Fruit fly (Drosophila melanogaster) whole organism, prepupa: ENCODE measurements around the gene Pvr.

ENCODE experiments used
- Blimp-1 ChIP-seq: fragments of 200-800 bp; sonication (Bioruptor generic); optimal IDR thresholded peaks from 3 replicates; lab custom pipeline; 2017; ENCODE audit warnings: missing biosample characterization, missing genetic modification characterization, mild to moderate bottlenecking, moderate library complexity, missing genetic modification reagents
- CG11294 ChIP-seq: fragments of 200-800 bp; sonication (Bioruptor generic); IDR thresholded peaks from 2 replicates; pipeline ENCODE4 v1.3.6; 2022; ENCODE audit warnings: missing biosample characterization, missing genetic modification characterization
- CG11762 ChIP-seq: fragments of 200-800 bp; sonication (Bioruptor generic); optimal IDR thresholded peaks from 3 replicates; lab custom pipeline; 2016; ENCODE audit warnings: missing biosample characterization, missing genetic modification characterization; ENCODE audit not compliant: insufficient read depth
- CG15336 ChIP-seq: fragments of 200-800 bp; sonication (Bioruptor generic); IDR thresholded peaks from 2 replicates; pipeline ENCODE4 v1.3.6; 2022; ENCODE audit warnings: missing biosample characterization, missing genetic modification characterization
- CG1621 ChIP-seq: fragments of 200-800 bp; sonication (Bioruptor generic); optimal IDR thresholded peaks from 3 replicates; lab custom pipeline; 2018; ENCODE audit warnings: missing biosample characterization, mild to moderate bottlenecking, missing genetic modification characterization
- CG34406 ChIP-seq: fragments of 200-800 bp; sonication (Bioruptor generic); optimal IDR thresholded peaks from 3 replicates; lab custom pipeline; 2016; ENCODE audit warnings: missing biosample characterization, missing genetic modification characterization
- CG3919 ChIP-seq: fragments of 200-800 bp; sonication (Bioruptor generic); optimal IDR thresholded peaks from 3 replicates; lab custom pipeline; 2016; ENCODE audit warnings: missing biosample characterization, missing genetic modification characterization
- CG4318 ChIP-seq: fragments of 200-800 bp; sonication (Bioruptor generic); optimal IDR thresholded peaks from 3 replicates; lab custom pipeline; 2017; ENCODE audit warnings: missing biosample characterization, mild to moderate bottlenecking, missing genetic modification characterization
- CG6163 ChIP-seq: fragments of 200-800 bp; sonication (Bioruptor generic); IDR thresholded peaks from 3 replicates; pipeline ENCODE4 v1.3.6; 2022; ENCODE audit warnings: missing biosample characterization, missing genetic modification characterization
- CG6276 ChIP-seq: fragments of 200-800 bp; sonication (Bioruptor generic); optimal IDR thresholded peaks from 2 replicates; lab custom pipeline; 2017; ENCODE audit warnings: missing biosample characterization, mild to moderate bottlenecking, missing genetic modification characterization
- CG6792 ChIP-seq: fragments of 200-800 bp; sonication (Bioruptor generic); optimal IDR thresholded peaks from 3 replicates; lab custom pipeline; 2016; ENCODE audit warnings: missing biosample characterization, missing genetic modification characterization
- CG6854 ChIP-seq: fragments of 200-800 bp; sonication (Bioruptor generic); optimal IDR thresholded peaks from 2 replicates; lab custom pipeline; 2017; ENCODE audit warnings: missing biosample characterization, mild to moderate bottlenecking, missing genetic modification characterization
- CG7368 ChIP-seq: fragments of 200-800 bp; sonication (Bioruptor generic); optimal IDR thresholded peaks from 3 replicates; lab custom pipeline; 2016; ENCODE audit warnings: missing biosample characterization, missing genetic modification characterization
- CG8119 ChIP-seq: fragments of 200-800 bp; sonication (Bioruptor generic); IDR thresholded peaks from 3 replicates; pipeline ENCODE4 v1.3.6; 2022; ENCODE audit warnings: missing biosample characterization, missing genetic modification characterization
- CG9139 ChIP-seq: fragments of 200-800 bp; sonication (Bioruptor generic); optimal IDR thresholded peaks from 3 replicates; lab custom pipeline; 2017; ENCODE audit warnings: missing biosample characterization, mild to moderate bottlenecking, missing genetic modification characterization
- Eip75B ChIP-seq: fragments of 200-800 bp; sonication (Bioruptor generic); optimal IDR thresholded peaks from 3 replicates; lab custom pipeline; 2016; ENCODE audit warnings: missing biosample characterization, missing genetic modification characterization
- Eip78C ChIP-seq: fragments of 200-800 bp; sonication (Bioruptor generic); peaks from one replicate; lab custom pipeline; 2016; ENCODE audit warnings: missing biosample characterization, missing genetic modification characterization
- Eip93F ChIP-seq: fragments of 200-800 bp; sonication (Bioruptor generic); optimal IDR thresholded peaks from 2 replicates; lab custom pipeline; 2016; ENCODE audit warnings: missing biosample characterization, mild to moderate bottlenecking, missing genetic modification characterization
- Ets21C ChIP-seq: fragments of 200-800 bp; sonication (Bioruptor generic); optimal IDR thresholded peaks from 3 replicates; lab custom pipeline; 2016; ENCODE audit warnings: missing biosample characterization, missing genetic modification characterization
- Ets96B ChIP-seq: fragments of 200-800 bp; optimal IDR thresholded peaks from 2 replicates; lab custom pipeline; 2019; ENCODE audit warnings: missing biosample characterization, mild to moderate bottlenecking, missing genetic modification characterization, moderate library complexity
- Gug ChIP-seq: fragments of 200-800 bp; sonication (Bioruptor generic); IDR thresholded peaks from 2 replicates; pipeline ENCODE4 v1.3.6; 2022; ENCODE audit warnings: missing biosample characterization, missing genetic modification characterization
- Hr38 ChIP-seq: sonication (Bioruptor generic); optimal IDR thresholded peaks from 2 replicates; lab custom pipeline; 2016; ENCODE audit warnings: missing biosample characterization, missing genetic modification characterization
- Met ChIP-seq: fragments of 200-800 bp; sonication (Bioruptor generic); optimal IDR thresholded peaks from 3 replicates; lab custom pipeline; 2016; ENCODE audit warnings: missing biosample characterization, missing genetic modification characterization
- OdsH ChIP-seq: fragments of 200-800 bp; sonication (Bioruptor generic); optimal IDR thresholded peaks from 3 replicates; lab custom pipeline; 2016; ENCODE audit warnings: missing biosample characterization, missing genetic modification characterization
- Smox ChIP-seq: fragments of 200-800 bp; sonication (Bioruptor generic); optimal IDR thresholded peaks from 3 replicates; lab custom pipeline; 2016; ENCODE audit warnings: missing biosample characterization, missing genetic modification characterization
- Sox102F ChIP-seq: fragments of 200-800 bp; sonication (Bioruptor generic); optimal IDR thresholded peaks from 2 replicates; lab custom pipeline; 2016; ENCODE audit warnings: missing biosample characterization, mild to moderate bottlenecking, missing genetic modification characterization
- Sox14 ChIP-seq: fragments of 200-800 bp; sonication (Bioruptor generic); optimal IDR thresholded peaks from 3 replicates; lab custom pipeline; 2016; ENCODE audit warnings: missing biosample characterization, missing genetic modification characterization
- Sox15 ChIP-seq: fragments of 200-800 bp; sonication (Bioruptor generic); optimal IDR thresholded peaks from 3 replicates; lab custom pipeline; 2016; ENCODE audit warnings: missing biosample characterization, missing genetic modification characterization
- achi ChIP-seq: fragments of 200-800 bp; sonication (Bioruptor generic); optimal IDR thresholded peaks from 3 replicates; lab custom pipeline; 2016; ENCODE audit warnings: missing biosample characterization, missing genetic modification characterization
- acj6 ChIP-seq: fragments of 200-800 bp; sonication (Bioruptor generic); optimal IDR thresholded peaks from 3 replicates; lab custom pipeline; 2016; ENCODE audit warnings: missing biosample characterization, missing genetic modification characterization
- dac ChIP-seq: fragments of 200-800 bp; sonication (Bioruptor generic); optimal IDR thresholded peaks from 2 replicates; lab custom pipeline; 2017; ENCODE audit warnings: missing biosample characterization, mild to moderate bottlenecking, missing genetic modification characterization
- dsx ChIP-seq: fragments of 200-800 bp; optimal IDR thresholded peaks from 3 replicates; lab custom pipeline; 2019; ENCODE audit warnings: missing biosample characterization, mild to moderate bottlenecking, missing genetic modification characterization, moderate library complexity; ENCODE audit not compliant: poor library complexity, severe bottlenecking
- eg ChIP-seq: fragments of 200-800 bp; sonication (Bioruptor generic); IDR thresholded peaks from 3 replicates; pipeline ENCODE4 v1.3.6; 2022; ENCODE audit warnings: missing biosample characterization, missing genetic modification characterization
- esn ChIP-seq: fragments of 200-800 bp; sonication (Bioruptor generic); optimal IDR thresholded peaks from 2 replicates; lab custom pipeline; 2016; ENCODE audit warnings: missing biosample characterization, mild to moderate bottlenecking, missing genetic modification characterization, moderate library complexity
- fd59A ChIP-seq: fragments of 200-800 bp; sonication (Bioruptor generic); optimal IDR thresholded peaks from 2 replicates; lab custom pipeline; 2017; ENCODE audit warnings: missing biosample characterization, mild to moderate bottlenecking, missing genetic modification characterization, missing genetic modification reagents
- fd85E ChIP-seq: fragments of 200-800 bp; sonication (Bioruptor generic); optimal IDR thresholded peaks from 3 replicates; lab custom pipeline; 2016; ENCODE audit warnings: missing biosample characterization, missing genetic modification characterization
- fkh ChIP-seq: fragments of 200-800 bp; sonication (Bioruptor generic); optimal IDR thresholded peaks from 3 replicates; lab custom pipeline; 2017; ENCODE audit warnings: missing biosample characterization, mild to moderate bottlenecking, missing genetic modification characterization, moderate library complexity
- lz ChIP-seq: fragments of 200-800 bp; sonication (Bioruptor generic); optimal IDR thresholded peaks from 3 replicates; lab custom pipeline; 2016; ENCODE audit warnings: missing biosample characterization, missing genetic modification characterization
- net ChIP-seq: fragments of 200-800 bp; sonication (Bioruptor generic); optimal IDR thresholded peaks from 3 replicates; lab custom pipeline; 2016; ENCODE audit warnings: missing biosample characterization, missing genetic modification characterization
- pdm3 ChIP-seq: fragments of 200-800 bp; sonication (Bioruptor generic); optimal IDR thresholded peaks from 3 replicates; lab custom pipeline; 2016; ENCODE audit warnings: missing biosample characterization, missing genetic modification characterization
- salr ChIP-seq, 2 experiments: fragments of 200-800 bp; sonication (Bioruptor generic); optimal IDR thresholded peaks; 3 replicates each; lab custom pipeline; 2016 to 2018; ENCODE audit warnings: missing biosample characterization in 2 of 2, missing genetic modification characterization in 2 of 2, mild to moderate bottlenecking in 1 of 2
- spab ChIP-seq: fragments of 200-800 bp; sonication (Bioruptor generic); optimal IDR thresholded peaks from 2 replicates; lab custom pipeline; 2017; ENCODE audit warnings: missing biosample characterization, mild to moderate bottlenecking, missing genetic modification characterization, missing genetic modification reagents
- svp ChIP-seq: fragments of 200-800 bp; sonication (Bioruptor generic); peaks from one replicate; lab custom pipeline; 2016; ENCODE audit warnings: missing biosample characterization, missing genetic modification characterization

Pvr gene

dm6 chr2L:8266145-8266544 is 26.5 kb upstream of the Pvr start (continued):
- TF ChIP-seq CG6163 (GFP tag; lab: Robert Waterston, UW) = peak; percentile 72; the same call in 2 of the 3 replicates
- peak; percentile 50; the same call in 1 of the 2 replicates for TF ChIP-seq Gug (GFP tag; lab: Robert Waterston, UW)
- peak; percentile 80 for TF ChIP-seq achi (GFP tag; lab: Kevin White, UChicago)
- TF ChIP-seq fkh (GFP tag; lab: Kevin White, UChicago) = no peak
- peak; percentile 76 for TF ChIP-seq CG11762 (GFP tag; lab: Kevin White, UChicago)
- peak; percentile 68 for TF ChIP-seq fd59A (GFP tag; lab: Kevin White, UChicago)
- peak; percentile 57 for TF ChIP-seq Ets96B
- TF ChIP-seq Sox102F (GFP tag; lab: Kevin White, UChicago) = no peak
- TF ChIP-seq acj6 (GFP tag; lab: Kevin White, UChicago) = peak; percentile 49
- peak; percentile 36 for TF ChIP-seq Smox (GFP tag; lab: Kevin White, UChicago)
- no peak for TF ChIP-seq CG6854 (GFP tag; lab: Kevin White, UChicago)
- TF ChIP-seq net (GFP tag; lab: Kevin White, UChicago) = peak; percentile 83
- TF ChIP-seq Sox15 (GFP tag; lab: Kevin White, UChicago) = peak; percentile 53

- TF ChIP-seq Ets21C (GFP tag; lab: Kevin White, UChicago) = no peak
- TF ChIP-seq CG6276 = no peak
- no peak for TF ChIP-seq CG4318 (GFP tag; lab: Kevin White, UChicago)
- TF ChIP-seq CG6792 (GFP tag; lab: Kevin White, UChicago) = no peak
- no peak for TF ChIP-seq CG9139
- TF ChIP-seq Blimp-1 (GFP tag; lab: Kevin White, UChicago) = no peak
- TF ChIP-seq eg = 0 out of 3 replicates have a peak, but pooled peaks have one; percentile 18
Measured at dm6 chr2L:8257401-8258266, 18.0 kb upstream of the Pvr start, which contains the start of gene CG8086. TSS of gene CG8086 (minus strand) at chr2L:8257502.

- no peak for TF ChIP-seq CG6792 (GFP tag; lab: Kevin White, UChicago)
- no peak for TF ChIP-seq CG9139
- no peak for TF ChIP-seq CG1621 (tag; lab: Kevin White, UChicago)
- TF ChIP-seq achi (GFP tag; lab: Kevin White, UChicago) = peak; percentile 21
- TF ChIP-seq esn = no peak
- peak; percentile 67 for TF ChIP-seq svp (GFP tag; lab: Kevin White, UChicago)
- TF ChIP-seq OdsH (GFP tag; lab: Kevin White, UChicago) = no peak
- TF ChIP-seq fd85E (GFP tag; lab: Kevin White, UChicago) = no peak
- TF ChIP-seq CG4318 (GFP tag; lab: Kevin White, UChicago) = no peak
- peak; percentile 20; the same call in 1 of the 2 replicates for TF ChIP-seq CG11294 (GFP tag; lab: Robert Waterston, UW)
- no peak for TF ChIP-seq spab (GFP tag; lab: Kevin White, UChicago)
- TF ChIP-seq CG3919 (GFP tag; lab: Kevin White, UChicago) = no peak
- TF ChIP-seq CG6276 = no peak
- TF ChIP-seq CG6854 (GFP tag; lab: Kevin White, UChicago) = no peak
- no peak for TF ChIP-seq Eip78C
- no peak for TF ChIP-seq Eip75B
- TF ChIP-seq Sox15 (GFP tag; lab: Kevin White, UChicago) = no peak
- no peak for TF ChIP-seq Eip93F
- peak; percentile 27 for TF ChIP-seq Met (GFP tag; lab: Kevin White, UChicago)
- TF ChIP-seq dsx = no peak
- no peak for TF ChIP-seq Ets21C (GFP tag; lab: Kevin White, UChicago)
- 0 out of 3 replicates have a peak, but pooled peaks have one; percentile 40 for TF ChIP-seq CG8119 (GFP tag; lab: Robert Waterston, UW)
- no peak for TF ChIP-seq salr (GFP tag; optimal IDR thresholded peaks at IDR 0.05; lab: Kevin White, UChicago)
- peak; percentile 51; the same call in 1 of the 3 replicates for TF ChIP-seq eg
- TF ChIP-seq fd59A (GFP tag; lab: Kevin White, UChicago) = no peak
- TF ChIP-seq Sox14 (GFP tag; lab: Kevin White, UChicago) = no peak
- no peak for TF ChIP-seq CG11762 (GFP tag; lab: Kevin White, UChicago)
- TF ChIP-seq CG7368 (GFP tag; lab: Kevin White, UChicago) = no peak
- no peak for TF ChIP-seq CG34406 (GFP tag; lab: Kevin White, UChicago)
- peak; percentile 39; the same call in 1 of the 2 replicates for TF ChIP-seq CG15336 (GFP tag; lab: Robert Waterston, UW)
- TF ChIP-seq pdm3 (GFP tag; lab: Kevin White, UChicago) = peak; percentile 4
- no peak for TF ChIP-seq Hr38 (GFP tag; lab: Kevin White, UChicago)
- TF ChIP-seq lz (GFP tag; lab: Kevin White, UChicago) = no peak
- no peak for TF ChIP-seq dac (GFP tag; lab: Kevin White, UChicago)
Measured at dm6 chr2L:8255406-8255805, 15.7 kb upstream of the Pvr start.
